Worm (Caenorhabditis elegans): Measurements from ENCODE around the gene pdhb-1.

pdhb-1 gene

DNA sequence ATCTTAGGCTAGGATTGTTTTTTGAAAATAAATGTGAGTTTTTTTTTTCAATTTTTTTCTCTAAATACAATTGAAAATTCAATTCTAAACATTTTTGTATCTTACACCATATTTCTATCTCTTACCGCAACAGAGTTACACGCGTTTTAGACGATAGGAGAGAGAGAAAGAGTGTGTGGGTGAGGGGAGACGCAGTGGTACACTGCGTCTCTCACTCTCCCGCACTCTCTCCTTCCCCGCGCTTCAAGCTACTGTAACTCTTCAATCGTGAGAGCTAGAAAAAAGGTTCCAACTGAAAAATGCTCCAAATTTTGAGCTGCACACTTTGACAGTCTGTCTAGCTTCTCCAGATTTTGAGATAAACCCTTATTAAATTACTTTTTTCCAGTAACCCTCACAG lies 35.7 kb upstream of the pdhb-1 start:
- no peak for TF ChIP-seq eor-1 (tag; optimal IDR thresholded peaks at IDR 0.05)
- TF ChIP-seq ceh-28 (tag; optimal IDR thresholded peaks at IDR 0.05) = no peak
- TF ChIP-seq mdl-1 (tag; optimal IDR thresholded peaks at IDR 0.05) = no peak
- no peak for TF ChIP-seq ceh-9 (tag; optimal IDR thresholded peaks at IDR 0.05)
- no peak for TF ChIP-seq ztf-11 (tag; optimal IDR thresholded peaks at IDR 0.05)
- no peak for TF ChIP-seq jun-1 (tag; optimal IDR thresholded peaks at IDR 0.05)
- no peak for TF ChIP-seq nhr-43 (tag; optimal IDR thresholded peaks at IDR 0.05; ENCODE audit: poor library complexity, severe bottlenecking)
- no peak for TF ChIP-seq nhr-237 (tag; optimal IDR thresholded peaks at IDR 0.05)
- no peak for TF ChIP-seq snpc-4 (tag; optimal IDR thresholded peaks at IDR 0.05)
- TF ChIP-seq nhr-12 (tag; optimal IDR thresholded peaks at IDR 0.05) = no peak
- no peak for TF ChIP-seq elt-2 (tag; optimal IDR thresholded peaks at IDR 0.05)
- TF ChIP-seq nhr-76 (tag; optimal IDR thresholded peaks at IDR 0.05) = no peak
- TF ChIP-seq pqm-1 (tag; optimal IDR thresholded peaks at IDR 0.05) = no peak
- no peak for TF ChIP-seq unc-39 (tag; optimal IDR thresholded peaks at IDR 0.05)
- no peak for TF ChIP-seq skn-1 (tag; optimal IDR thresholded peaks at IDR 0.05)
- TF ChIP-seq nhr-23 (tag; optimal IDR thresholded peaks at IDR 0.05) = no peak
- TF ChIP-seq sea-2 (GFP tag; optimal IDR thresholded peaks at IDR 0.05) = no peak
- no peak for TF ChIP-seq nhr-28 (tag; optimal IDR thresholded peaks at IDR 0.05)

DNA sequence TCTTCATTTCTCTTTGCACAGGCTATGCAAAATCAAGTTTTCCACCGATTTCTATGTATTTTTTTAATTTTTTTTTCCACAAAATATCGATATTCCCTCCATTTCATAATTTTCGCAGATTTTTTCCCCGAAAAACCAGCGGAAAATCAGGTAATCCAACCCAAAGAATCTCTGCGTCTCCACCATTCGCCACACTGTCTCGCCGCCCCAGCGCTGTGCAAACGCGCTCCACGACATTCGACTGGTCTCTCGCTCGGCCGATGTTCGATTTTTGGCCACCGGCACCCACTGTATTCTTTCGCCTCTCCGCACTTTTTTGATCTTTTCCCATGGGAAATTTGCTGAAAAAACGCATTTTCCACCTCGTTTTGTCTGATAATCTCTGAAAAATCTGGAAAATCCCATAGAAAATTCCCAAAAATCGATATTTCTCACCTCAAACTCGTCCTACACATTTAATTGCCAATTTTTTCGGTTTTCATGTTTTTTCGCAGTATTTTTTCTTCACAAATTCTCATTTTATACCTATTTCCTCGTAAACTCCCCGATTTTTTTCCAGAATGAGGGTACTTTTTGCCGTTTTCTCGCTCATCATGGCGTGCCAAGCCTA lies 30.7 kb upstream of the pdhb-1 start, which contains the start of gene vha-19:
vha-19 (plus strand) TSS at position 560 of the 610 bp plus-strand sequence.
- TF ChIP-seq hmg-11 (tag; optimal IDR thresholded peaks at IDR 0.05) = peak; percentile 77
- no peak for TF ChIP-seq ztf-11 (tag; optimal IDR thresholded peaks at IDR 0.05)
- TF ChIP-seq lin-39 (tag; optimal IDR thresholded peaks at IDR 0.05) = peak; percentile 15
- TF ChIP-seq elt-2 (tag; optimal IDR thresholded peaks at IDR 0.05) = peak; percentile 61
- TF ChIP-seq pha-4 (tag; optimal IDR thresholded peaks at IDR 0.05) = peak; percentile 52
- peak; percentile 38 for TF ChIP-seq nfya-1 (tag; optimal IDR thresholded peaks at IDR 0.05; ENCODE audit: insufficient read depth)
- no peak for TF ChIP-seq eor-1 (tag; optimal IDR thresholded peaks at IDR 0.05)
- TF ChIP-seq lin-15B (tag; optimal IDR thresholded peaks at IDR 0.05) = peak; percentile 51

DNA sequence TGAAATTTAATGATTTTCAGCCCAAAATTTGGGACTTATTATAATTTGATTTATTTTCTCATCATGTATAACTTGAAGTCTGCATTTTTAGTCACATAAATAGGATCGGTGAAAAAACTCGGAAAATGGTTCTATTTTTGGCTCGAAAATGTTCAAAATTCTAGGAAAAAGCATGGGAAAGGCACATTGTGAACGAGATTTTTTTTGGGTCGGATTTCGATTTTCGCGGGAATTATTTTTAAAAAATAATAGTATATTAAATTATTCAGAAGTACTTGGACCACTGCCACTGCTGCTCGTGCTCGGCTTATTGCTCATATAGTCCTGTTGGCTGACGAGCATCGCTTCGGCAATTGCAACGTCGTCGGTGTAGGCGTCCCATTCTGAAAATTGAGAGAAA lies 26.1 kb upstream of the pdhb-1 start:
- no peak for TF ChIP-seq ZK546.5 (tag; optimal IDR thresholded peaks at IDR 0.05)
- no peak for TF ChIP-seq hmg-11 (tag; optimal IDR thresholded peaks at IDR 0.05)
- TF ChIP-seq skn-1 (tag; optimal IDR thresholded peaks at IDR 0.05) = no peak
- no peak for TF ChIP-seq nhr-28 (tag; optimal IDR thresholded peaks at IDR 0.05)
- no peak for TF ChIP-seq ceh-82 (tag; optimal IDR thresholded peaks at IDR 0.05)
- no peak for TF ChIP-seq fkh-2 (tag; optimal IDR thresholded peaks at IDR 0.05)
- no peak for TF ChIP-seq elt-1 (tag; optimal IDR thresholded peaks at IDR 0.05)
- TF ChIP-seq egl-27 (tag; optimal IDR thresholded peaks at IDR 0.05) = no peak
- TF ChIP-seq jun-1 (tag; optimal IDR thresholded peaks at IDR 0.05) = no peak
- TF ChIP-seq egl-5 (tag; optimal IDR thresholded peaks at IDR 0.05) = no peak
- no peak for TF ChIP-seq sea-2 (GFP tag; optimal IDR thresholded peaks at IDR 0.05)

DNA sequence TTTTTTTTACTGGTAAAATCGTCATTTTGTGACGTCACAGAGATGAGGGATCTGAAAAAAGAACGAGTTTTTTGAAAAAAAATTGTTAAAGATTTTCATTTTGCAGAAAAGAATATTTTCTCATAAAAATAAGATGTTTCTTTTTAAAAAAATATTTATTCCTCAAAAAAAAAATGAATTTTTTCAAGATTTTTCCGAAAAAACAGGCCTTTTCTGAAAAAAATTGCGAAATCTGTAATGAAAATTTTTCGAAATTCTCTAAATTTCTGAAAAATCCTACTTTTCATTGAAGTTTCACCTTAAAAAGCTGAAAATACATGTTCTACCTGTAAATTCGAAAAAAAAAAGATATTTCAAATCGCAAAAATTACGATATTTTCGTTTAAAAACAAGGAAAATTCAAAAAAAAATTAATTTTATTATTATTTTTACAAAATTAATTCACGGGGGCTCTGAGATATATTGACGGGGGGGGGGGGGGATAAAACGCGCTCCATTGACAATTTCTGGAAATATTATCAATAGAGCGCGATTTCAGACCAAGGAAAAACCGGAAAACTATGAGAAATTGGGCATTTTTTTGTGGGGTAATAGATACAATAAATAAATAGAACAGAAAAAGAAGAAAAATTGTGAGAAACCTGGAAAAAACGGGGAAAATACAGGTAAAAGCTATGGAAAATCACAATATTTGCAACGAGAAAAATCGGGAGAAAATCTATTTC lies 21.2 kb upstream of the pdhb-1 start, which contains the start of gene otub-4:
otub-4 (minus strand) TSS at position 51 of the 725 bp plus-strand sequence.
- TF ChIP-seq ZK546.5 (tag; optimal IDR thresholded peaks at IDR 0.05) (no peak), daf-12 (tag; optimal IDR thresholded peaks at IDR 0.05) (no peak), lin-15B (tag; optimal IDR thresholded peaks at IDR 0.05) (no peak), nhr-43 (tag; optimal IDR thresholded peaks at IDR 0.05; ENCODE audit: poor library complexity, severe bottlenecking) (no peak), elt-2 (tag; optimal IDR thresholded peaks at IDR 0.05) (no peak), nhr-25 (tag; optimal IDR thresholded peaks at IDR 0.05) (no peak), nhr-28 (tag; optimal IDR thresholded peaks at IDR 0.05) (no peak), unc-62 (GFP tag; optimal IDR thresholded peaks at IDR 0.05) (no peak), jun-1 (tag; optimal IDR thresholded peaks at IDR 0.05) (no peak), nhr-76 (tag; optimal IDR thresholded peaks at IDR 0.05) (no peak), R02D3.7 (tag; optimal IDR thresholded peaks at IDR 0.05) (no peak), pha-4 (tag; optimal IDR thresholded peaks at IDR 0.05) (no peak), nhr-77 (tag; optimal IDR thresholded peaks at IDR 0.05) (no peak), ceh-82 (tag; optimal IDR thresholded peaks at IDR 0.05) (no peak), nhr-67 (tag; optimal IDR thresholded peaks at IDR 0.05) (no peak), ztf-4 (tag; optimal IDR thresholded peaks at IDR 0.05) (no peak)
